Worm (Caenorhabditis elegans): Measurements from ENCODE around the gene mam-1.

- TF ChIP-seq ztf-29 (GFP tag; IDR thresholded peaks at IDR 0.05) (no peak), tab-1 (GFP tag; IDR thresholded peaks at IDR 0.05) (no peak), flt-1 (GFP tag; IDR thresholded peaks at IDR 0.05) (no peak), ztf-23 (GFP tag; IDR thresholded peaks at IDR 0.05) (no peak), klf-2 (GFP tag; conservative IDR thresholded peaks at IDR 0.05) (no peak)
Measured at ce11 chrX:897948-898347, 9.8 kb upstream of the mam-1 start, which contains the start of gene mab-7.
